Worm (Caenorhabditis elegans): ENCODE measurements around the gene fbxa-94.

fbxa-94 gene

ce11 chrV:15566511-15567178 lies 6.1 kb upstream of the fbxa-94 start (continued):
- TF ChIP-seq F44E2.7 (GFP tag; IDR thresholded peaks at IDR 0.05) (no peak), F37D6.2 (tag; optimal IDR thresholded peaks at IDR 0.05) (peak; percentile 34), duxl-1 (tag; optimal IDR thresholded peaks at IDR 0.05; ENCODE audit: poor library complexity) (peak; percentile 76), ceh-62 (tag; optimal IDR thresholded peaks at IDR 0.05) (no peak), attf-4 (tag; optimal IDR thresholded peaks at IDR 0.05) (no peak), F49E8.2 (tag; optimal IDR thresholded peaks at IDR 0.05; ENCODE audit: borderline replicate concordance) (no peak), skn-1 (tag; optimal IDR thresholded peaks at IDR 0.05) (no peak), Y5F2A.4 (GFP tag; optimal IDR thresholded peaks at IDR 0.05) (no peak), mep-1 (tag; optimal IDR thresholded peaks at IDR 0.05) (peak; percentile 90), sdz-12 (GFP tag; optimal IDR thresholded peaks at IDR 0.05) (no peak), lin-38 (GFP tag; IDR thresholded peaks at IDR 0.05) (no peak), lsy-2 (tag; optimal IDR thresholded peaks at IDR 0.05) (peak; percentile 75 to 79), nhr-10 (tag; optimal IDR thresholded peaks at IDR 0.05) (peak; percentile 67), hmg-1.1 (GFP tag; IDR thresholded peaks at IDR 0.05) (peak; percentile 60; the same call in 1 of the 2 replicates), daf-12 (tag; optimal IDR thresholded peaks at IDR 0.05) (no peak), lin-39 (tag; optimal IDR thresholded peaks at IDR 0.05) (no peak), nhr-6 (tag; optimal IDR thresholded peaks at IDR 0.05) (peak; percentile 67), F10B5.3 (tag; optimal IDR thresholded peaks at IDR 0.05) (no peak), ceh-32 (tag; optimal IDR thresholded peaks at IDR 0.05; ENCODE audit: poor library complexity) (no peak), madf-5 (GFP tag; IDR thresholded peaks at IDR 0.05) (no peak), zip-2 (tag; optimal IDR thresholded peaks at IDR 0.05) (no peak), snpc-1.2 (GFP tag; IDR thresholded peaks at IDR 0.05) (no peak), dmd-9 (GFP tag; IDR thresholded peaks at IDR 0.05) (no peak), mxl-2 (GFP tag; conservative IDR thresholded peaks at IDR 0.05) (no peak), nhr-41 (GFP tag; IDR thresholded peaks at IDR 0.05) (no peak), ctbp-1 (GFP tag; IDR thresholded peaks at IDR 0.05) (0 out of 2 replicates have a peak, but pooled peaks have one; percentile 29), D1046.2 (GFP tag; IDR thresholded peaks at IDR 0.05) (no peak), nhr-111 (GFP tag; optimal IDR thresholded peaks at IDR 0.05) (no peak), ZK546.5 (tag; optimal IDR thresholded peaks at IDR 0.05) (no peak), lim-7 (GFP tag; IDR thresholded peaks at IDR 0.05) (no peak), ztf-11 (tag; optimal IDR thresholded peaks at IDR 0.05) (no peak), T26A8.4 (GFP tag; IDR thresholded peaks at IDR 0.05) (0 out of 2 replicates have a peak, but pooled peaks have one; percentile 18), mxl-3 (GFP tag; optimal IDR thresholded peaks at IDR 0.05) (peak; percentile 64), lin-29 (GFP tag; IDR thresholded peaks at IDR 0.05) (no peak), T20F7.1 (GFP tag; optimal IDR thresholded peaks at IDR 0.05) (peak; percentile 70), cey-2 (tag; optimal IDR thresholded peaks at IDR 0.05; ENCODE audit: borderline replicate concordance, insufficient read depth) (no peak), ama-1 (optimal IDR thresholded peaks at IDR 0.05) (peak; percentile 96), R02D3.7 (tag; optimal IDR thresholded peaks at IDR 0.05) (no peak), lin-13 (GFP tag; optimal IDR thresholded peaks at IDR 0.05) (no peak), ceh-82 (tag; optimal IDR thresholded peaks at IDR 0.05) (no peak), spr-3 (GFP tag; optimal IDR thresholded peaks at IDR 0.05) (no peak), ztf-7 (tag; optimal IDR thresholded peaks at IDR 0.05) (peak; percentile 30), tag-97 (GFP tag; IDR thresholded peaks at IDR 0.05) (no peak), nhr-25 (tag; optimal IDR thresholded peaks at IDR 0.05; ENCODE audit: borderline replicate concordance, insufficient read depth) (no peak), saeg-2 (GFP tag; IDR thresholded peaks at IDR 0.05) (no peak), arid-1 (GFP tag; conservative IDR thresholded peaks at IDR 0.05) (no peak), unc-130 (GFP tag; optimal IDR thresholded peaks at IDR 0.05) (no peak), rbr-2 (tag; optimal IDR thresholded peaks at IDR 0.05) (peak; percentile 63), ces-1 (GFP tag; optimal IDR thresholded peaks at IDR 0.05) (no peak), lin-1 (GFP tag; IDR thresholded peaks at IDR 0.05) (no peak), vab-7 (GFP tag; IDR thresholded peaks at IDR 0.05) (no peak)

Measured in whole organism, L4 larva.